Fruit fly (Drosophila melanogaster) whole organism, pupa: ENCODE data around the gene CG45544.
A peak's percentile ranks its signal among the peaks of the same experiment; 100 is the strongest.

Source experiments
- CG10348 ChIP-seq: fragments of 200-800 bp; sonication (Bioruptor generic); IDR thresholded peaks from 2 replicates; pipeline ENCODE4 v1.3.6; 2022; ENCODE audit warnings: missing biosample characterization, missing genetic modification characterization
- CG12605 ChIP-seq: fragments of 200-800 bp; sonication (Bioruptor generic); IDR thresholded peaks from 2 replicates; pipeline ENCODE4 v1.3.6; 2022; ENCODE audit warnings: missing biosample characterization, missing genetic modification characterization
- CG13204 ChIP-seq: fragments of 200-800 bp; sonication (Bioruptor generic); optimal IDR thresholded peaks from 2 replicates; lab custom pipeline; 2018; ENCODE audit warnings: missing biosample characterization, mild to moderate bottlenecking, missing genetic modification characterization, moderate library complexity
- CG14655 ChIP-seq: fragments of 200-800 bp; sonication (Bioruptor generic); optimal IDR thresholded peaks from 3 replicates; lab custom pipeline; 2017; ENCODE audit warnings: mild to moderate bottlenecking, missing biosample characterization, missing genetic modification reagents, missing genetic modification characterization
- CG15710 ChIP-seq: fragments of 200-800 bp; sonication (Bioruptor generic); optimal IDR thresholded peaks from 2 replicates; lab custom pipeline; 2018; ENCODE audit warnings: missing biosample characterization, mild to moderate bottlenecking, missing genetic modification characterization, moderate library complexity
- CG17806 ChIP-seq: fragments of 200-800 bp; sonication (Bioruptor generic); optimal IDR thresholded peaks from 2 replicates; lab custom pipeline; 2018; ENCODE audit warnings: missing biosample characterization, mild to moderate bottlenecking, missing genetic modification characterization, moderate library complexity
- CG32121 ChIP-seq: fragments of 200-800 bp; sonication (Bioruptor generic); IDR thresholded peaks from 2 replicates; pipeline ENCODE4 v1.3.6; 2022; ENCODE audit warnings: missing biosample characterization, missing genetic modification characterization
- CG34367 ChIP-seq: fragments of 200-800 bp; sonication (Bioruptor generic); optimal IDR thresholded peaks from 2 replicates; lab custom pipeline; 2018; ENCODE audit warnings: missing biosample characterization, mild to moderate bottlenecking, missing genetic modification characterization
- CG4496 ChIP-seq: fragments of 200-800 bp; sonication (Bioruptor generic); IDR thresholded peaks from 3 replicates; pipeline ENCODE4 v1.3.6; 2022; ENCODE audit warnings: missing biosample characterization, missing genetic modification characterization
- CG8159 ChIP-seq: fragments of 200-800 bp; sonication (Bioruptor generic); optimal IDR thresholded peaks from 3 replicates; lab custom pipeline; 2018; ENCODE audit warnings: missing biosample characterization, mild to moderate bottlenecking, missing genetic modification characterization, moderate library complexity
- CG8301 ChIP-seq: fragments of 200-800 bp; sonication (Bioruptor generic); optimal IDR thresholded peaks from 2 replicates; lab custom pipeline; 2018; ENCODE audit warnings: missing biosample characterization, mild to moderate bottlenecking, missing genetic modification characterization
- CG9948 ChIP-seq: fragments of 200-800 bp; sonication (Bioruptor generic); optimal IDR thresholded peaks from 2 replicates; lab custom pipeline; 2018; ENCODE audit warnings: missing biosample characterization, mild to moderate bottlenecking, missing genetic modification characterization, moderate library complexity
- D1 ChIP-seq: fragments of 200-800 bp; sonication (Bioruptor generic); optimal IDR thresholded peaks from 2 replicates; lab custom pipeline; 2018; ENCODE audit warnings: missing biosample characterization, mild to moderate bottlenecking, missing genetic modification characterization, moderate library complexity
- EcR ChIP-seq: fragments of 200-800 bp; sonication (Bioruptor generic); optimal IDR thresholded peaks from 3 replicates; lab custom pipeline; 2019; ENCODE audit warnings: missing biosample characterization, missing genetic modification characterization, mild to moderate bottlenecking, moderate library complexity, missing genetic modification reagents
- Ets98B ChIP-seq: fragments of 200-800 bp; sonication (Bioruptor generic); IDR thresholded peaks from 2 replicates; pipeline ENCODE4 v1.3.6; 2022; ENCODE audit warnings: missing biosample characterization, missing genetic modification characterization
- Pif1A ChIP-seq: fragments of 200-800 bp; sonication (Bioruptor generic); optimal IDR thresholded peaks from 3 replicates; lab custom pipeline; 2016; ENCODE audit warnings: missing biosample characterization, missing genetic modification characterization
- Pif1B ChIP-seq: fragments of 200-800 bp; sonication (Bioruptor generic); optimal IDR thresholded peaks from 3 replicates; lab custom pipeline; 2016; ENCODE audit warnings: missing biosample characterization, missing genetic modification characterization
- Snoo ChIP-seq: fragments of 200-800 bp; sonication (Bioruptor generic); optimal IDR thresholded peaks from 3 replicates; lab custom pipeline; 2017; ENCODE audit warnings: missing biosample characterization, mild to moderate bottlenecking, missing genetic modification characterization, inconsistent platforms
- fd96Ca ChIP-seq: fragments of 200-800 bp; sonication (Bioruptor generic); IDR thresholded peaks from 3 replicates; pipeline ENCODE4 v1.3.6; 2022; ENCODE audit warnings: missing biosample characterization, missing genetic modification characterization
- gl ChIP-seq: fragments of 200-800 bp; sonication (Bioruptor generic); optimal IDR thresholded peaks from 2 replicates; lab custom pipeline; 2018; ENCODE audit warnings: missing biosample characterization, mild to moderate bottlenecking, missing genetic modification characterization
- rn ChIP-seq: fragments of 200-800 bp; sonication (Bioruptor generic); IDR thresholded peaks from 2 replicates; pipeline ENCODE4 v1.3.6; 2022; ENCODE audit warnings: missing biosample characterization, missing genetic modification characterization

Gene CG45544

DNA sequence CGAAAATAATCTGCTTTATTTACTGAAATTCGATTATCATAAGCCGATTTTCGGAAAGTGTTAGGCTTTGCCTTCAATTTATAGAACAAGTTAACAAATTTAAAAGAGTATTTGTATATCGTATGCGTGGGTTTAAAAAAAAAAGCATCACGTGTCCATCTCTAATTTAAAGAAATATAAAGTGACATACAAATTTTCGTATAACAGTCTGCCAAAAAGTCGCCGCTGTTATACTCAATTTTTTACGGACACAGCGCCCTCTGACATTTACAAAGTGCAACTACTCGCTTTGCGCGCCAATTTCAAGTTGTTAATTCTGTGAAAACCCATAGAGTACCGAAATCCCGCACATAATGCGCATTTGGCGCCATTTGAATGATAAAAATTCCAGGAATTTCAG, 4.9 kb upstream of the CG45544 start:
- TF ChIP-seq Snoo (tag; lab: Kevin White, UChicago) (no peak), CG8301 (tag; lab: Kevin White, UChicago) (no peak), CG14655 (GFP tag; lab: Kevin White, UChicago) (peak; percentile 7), CG13204 (no peak), CG10348 (GFP tag; lab: Robert Waterston, UW) (no peak), CG8159 (peak; percentile 4), Pif1A (no peak)
- TF ChIP-seq, all 21 proteins: peak for 2

DNA sequence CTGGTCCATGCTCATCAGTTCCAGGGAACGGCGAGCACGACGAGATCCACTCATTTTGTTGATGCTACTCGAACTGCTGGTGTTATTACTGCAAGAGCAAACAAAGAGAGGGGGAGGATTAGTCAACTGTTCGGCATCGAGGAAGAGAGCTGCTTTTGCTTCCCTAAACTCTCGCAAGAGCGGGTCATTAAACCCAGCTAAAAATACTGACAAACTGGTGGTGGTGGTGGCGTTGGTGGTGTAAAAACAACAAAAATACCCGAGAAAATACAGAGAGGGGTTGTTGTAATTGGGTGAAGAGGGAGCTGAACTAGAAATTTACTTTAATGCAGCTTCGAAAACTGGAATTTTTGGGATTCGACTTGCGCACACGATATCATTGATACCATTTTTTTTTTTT, 2.4 kb upstream of the CG45544 start:
- TF ChIP-seq EcR (GFP tag; lab: Kevin White, UChicago) (peak; percentile 47), CG17806 (tag; lab: Kevin White, UChicago) (no peak)
- TF ChIP-seq, all 21 proteins: peak for 1

dm6 chr3R:29254383-29254782, 1.9 kb upstream of the CG45544 start:
- TF ChIP-seq CG9948 (tag; lab: Kevin White, UChicago) = peak; percentile 73
- peak; percentile 85 for TF ChIP-seq CG34367 (tag; lab: Kevin White, UChicago)
- no peak for TF ChIP-seq Ets98B
- TF ChIP-seq CG4496 (GFP tag; lab: Robert Waterston, UW) = peak; percentile 73
- TF ChIP-seq fd96Ca (GFP tag; lab: Robert Waterston, UW) = peak; percentile 49; the same call in 1 of the 3 replicates
- TF ChIP-seq CG12605 = peak; percentile 61
- peak; percentile 19 for TF ChIP-seq CG8301 (tag; lab: Kevin White, UChicago)
- TF ChIP-seq CG14655 (GFP tag; lab: Kevin White, UChicago) = peak; percentile 7
- peak; percentile 85 for TF ChIP-seq Snoo (tag; lab: Kevin White, UChicago)
- peak; percentile 91 for TF ChIP-seq CG15710 (tag; lab: Kevin White, UChicago)
- peak; percentile 66 for TF ChIP-seq D1
- TF ChIP-seq CG13204 = peak; percentile 93
- TF ChIP-seq gl (tag; lab: Kevin White, UChicago) = peak; percentile 98
- TF ChIP-seq CG8159 = peak; percentile 90
- TF ChIP-seq CG17806 (tag; lab: Kevin White, UChicago) = peak; percentile 81
- peak; percentile 58 for TF ChIP-seq EcR (GFP tag; lab: Kevin White, UChicago)
- TF ChIP-seq Pif1B (GFP tag; lab: Kevin White, UChicago) = peak; percentile 72
- TF ChIP-seq rn (GFP tag; lab: Robert Waterston, UW) = 0 out of 2 replicates have a peak, but pooled peaks have one; percentile 16
- no peak for TF ChIP-seq CG10348 (GFP tag; lab: Robert Waterston, UW)
- TF ChIP-seq CG32121 = no peak
- TF ChIP-seq Pif1A = peak; percentile 76

DNA sequence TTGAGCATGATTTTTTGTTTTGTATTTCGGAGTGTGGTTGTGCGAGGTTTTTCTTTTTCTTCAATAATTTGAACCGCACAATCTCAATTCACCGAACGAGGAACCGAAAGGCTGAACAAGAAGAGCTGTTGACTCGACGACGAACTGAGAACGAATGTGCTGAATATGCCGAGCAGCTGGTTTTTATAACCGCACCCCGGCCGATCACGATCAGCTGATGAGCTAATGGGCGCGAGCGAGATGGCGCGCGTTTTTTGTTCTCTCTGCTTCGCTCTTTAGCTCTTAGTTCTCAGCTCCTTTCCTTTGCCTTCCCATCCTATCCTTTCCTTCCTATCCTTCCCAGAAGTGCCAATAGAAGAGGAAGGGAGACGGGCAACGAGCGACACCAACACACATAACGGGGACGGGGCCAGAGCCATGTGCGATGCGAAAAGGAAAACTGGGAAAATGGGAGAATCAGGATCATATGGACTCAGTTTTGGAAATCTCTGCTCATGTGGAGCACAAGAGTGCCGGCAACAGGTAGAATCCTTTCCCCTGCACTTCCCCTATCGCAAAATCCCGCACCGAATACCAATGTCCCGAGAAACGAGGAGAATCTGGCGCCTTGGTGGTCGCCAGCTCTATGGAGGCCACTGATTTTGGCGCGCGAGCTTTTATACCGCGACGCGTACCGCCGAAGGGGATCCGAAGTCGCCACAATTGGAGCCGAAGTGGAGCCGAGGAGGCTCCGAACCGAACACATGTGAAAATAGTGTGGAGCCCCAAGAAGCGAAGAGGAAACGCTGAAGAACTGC, 921 bp upstream of the CG45544 start, which contains the start of gene stg:
TSS of gene stg (minus strand) at position 635 of the 797 bp plus-strand sequence.
- TF ChIP-seq CG13204 (no peak), Ets98B (no peak), CG32121 (peak; percentile 8; the same call in 1 of the 2 replicates), CG12605 (0 out of 2 replicates have a peak, but pooled peaks have one; percentile 7), rn (GFP tag; lab: Robert Waterston, UW) (no peak), CG4496 (GFP tag; lab: Robert Waterston, UW) (peak; percentile 35; the same call in 2 of the 3 replicates)

- peak; percentile 30; the same call in 1 of the 2 replicates for TF ChIP-seq CG12605
- TF ChIP-seq gl (tag; lab: Kevin White, UChicago) = peak; percentile 70
- TF ChIP-seq CG14655 (GFP tag; lab: Kevin White, UChicago) = peak; percentile 61
- TF ChIP-seq fd96Ca (GFP tag; lab: Robert Waterston, UW) = peak; percentile 54; the same call in 2 of the 3 replicates
- peak; percentile 79 for TF ChIP-seq CG34367 (tag; lab: Kevin White, UChicago)
- peak; percentile 80 for TF ChIP-seq CG9948 (tag; lab: Kevin White, UChicago)
- peak; percentile 31 for TF ChIP-seq D1
- peak; percentile 51 for TF ChIP-seq Snoo (tag; lab: Kevin White, UChicago)
- TF ChIP-seq CG8301 (tag; lab: Kevin White, UChicago) = peak; percentile 38
- TF ChIP-seq CG4496 (GFP tag; lab: Robert Waterston, UW) = peak; percentile 86
- peak; percentile 77 for TF ChIP-seq Pif1A
- peak; percentile 71 for TF ChIP-seq CG15710 (tag; lab: Kevin White, UChicago)
- TF ChIP-seq CG8159 = peak; percentile 87
- TF ChIP-seq CG13204 = no peak
- TF ChIP-seq CG32121 = no peak
- TF ChIP-seq CG10348 (GFP tag; lab: Robert Waterston, UW) = no peak
- TF ChIP-seq Ets98B = peak; percentile 45; the same call in 1 of the 2 replicates
- 0 out of 2 replicates have a peak, but pooled peaks have one; percentile 20 for TF ChIP-seq rn (GFP tag; lab: Robert Waterston, UW)
- no peak for TF ChIP-seq EcR (GFP tag; lab: Kevin White, UChicago)
- TF ChIP-seq CG17806 (tag; lab: Kevin White, UChicago) = peak; percentile 83
- peak; percentile 22 for TF ChIP-seq Pif1B (GFP tag; lab: Kevin White, UChicago)
Observed at dm6 chr3R:29256811-29257439, 640 bp downstream of the CG45544 start.
